Fruit fly (Drosophila melanogaster) whole organism, embryonic: ENCODE results near the gene drl.
A peak's percentile ranks its signal among the peaks of the same experiment; 100 is the strongest.

Experiments used
- Atf3 ChIP-seq: fragments of 200-800 bp; sonication (Bioruptor generic); optimal IDR thresholded peaks from 3 replicates; lab custom pipeline; 2016; ENCODE audit warnings: missing biosample characterization, missing genetic modification characterization
- Blimp-1 ChIP-seq: fragments of 200-800 bp; sonication (Bioruptor generic); optimal IDR thresholded peaks from 3 replicates; lab custom pipeline; 2018; ENCODE audit warnings: missing biosample characterization, missing genetic modification characterization, mild to moderate bottlenecking, moderate library complexity, missing genetic modification reagents
- CG10147 ChIP-seq: fragments of 200-800 bp; sonication (Bioruptor generic); optimal IDR thresholded peaks from 2 replicates; lab custom pipeline; 2019; ENCODE audit warnings: missing biosample characterization, mild to moderate bottlenecking, missing genetic modification characterization, moderate library complexity
- CG10321 ChIP-seq: fragments of 200-800 bp; sonication (Bioruptor generic); IDR thresholded peaks from 2 replicates; pipeline ENCODE4 v1.3.6; 2022; ENCODE audit warnings: missing biosample characterization, missing genetic modification characterization
- CG14710 ChIP-seq: fragments of 200-800 bp; sonication (Bioruptor generic); optimal IDR thresholded peaks from 3 replicates; lab custom pipeline; 2019; ENCODE audit warnings: missing biosample characterization, mild to moderate bottlenecking, missing genetic modification characterization, moderate library complexity
- CG15073 ChIP-seq: fragments of 200-800 bp; sonication (Bioruptor generic); optimal IDR thresholded peaks from 2 replicates; lab custom pipeline; 2016; ENCODE audit warnings: missing biosample characterization, missing genetic modification characterization
- CG18599 ChIP-seq: fragments of 200-800 bp; sonication (Bioruptor generic); optimal IDR thresholded peaks from 3 replicates; lab custom pipeline; 2017; ENCODE audit warnings: missing biosample characterization, missing genetic modification characterization, mild to moderate bottlenecking, moderate library complexity, missing genetic modification reagents
- CG18619 ChIP-seq: fragments of 200-800 bp; sonication (Bioruptor generic); optimal IDR thresholded peaks from 3 replicates; lab custom pipeline; 2017; ENCODE audit warnings: missing biosample characterization, mild to moderate bottlenecking, missing genetic modification characterization
- CG2202 ChIP-seq: fragments of 200-800 bp; sonication (Bioruptor generic); optimal IDR thresholded peaks from 2 replicates; lab custom pipeline; 2018; ENCODE audit warnings: missing biosample characterization, mild to moderate bottlenecking, missing genetic modification characterization
- CG3995 ChIP-seq: fragments of 200-800 bp; sonication (Bioruptor generic); optimal IDR thresholded peaks from 3 replicates; lab custom pipeline; 2016; ENCODE audit warnings: missing biosample characterization, missing genetic modification characterization
- CG4617 ChIP-seq: fragments of 200-800 bp; sonication (Bioruptor generic); optimal IDR thresholded peaks from 3 replicates; lab custom pipeline; 2016; ENCODE audit warnings: missing biosample characterization, missing genetic modification characterization, borderline replicate concordance
- CG4730 ChIP-seq: fragments of 200-800 bp; sonication (Bioruptor generic); IDR thresholded peaks from 2 replicates; pipeline ENCODE4 v1.3.6; 2022; ENCODE audit warnings: missing biosample characterization, missing genetic modification characterization
- CG7372 ChIP-seq: fragments of 200-800 bp; sonication (Bioruptor generic); IDR thresholded peaks from 2 replicates; pipeline ENCODE4 v1.3.6; 2022; ENCODE audit warnings: missing biosample characterization, missing genetic modification characterization
- CG7839 ChIP-seq: fragments of 200-800 bp; sonication (Bioruptor generic); optimal IDR thresholded peaks from 3 replicates; lab custom pipeline; 2018; ENCODE audit warnings: missing biosample characterization, mild to moderate bottlenecking, missing genetic modification characterization, moderate library complexity
- CG9932 ChIP-seq: fragments of 200-800 bp; sonication (Bioruptor generic); IDR thresholded peaks from 2 replicates; pipeline ENCODE4 v1.3.6; 2022; ENCODE audit warnings: missing biosample characterization, missing genetic modification characterization
- Camta ChIP-seq: fragments of 200-800 bp; sonication (Bioruptor generic); optimal IDR thresholded peaks from 2 replicates; lab custom pipeline; 2016; ENCODE audit warnings: missing biosample characterization, missing genetic modification characterization
- Deaf1 ChIP-seq: fragments of 200-800 bp; optimal IDR thresholded peaks from 3 replicates; lab custom pipeline; 2019; ENCODE audit warnings: missing biosample characterization, mild to moderate bottlenecking, missing genetic modification characterization, moderate library complexity
- E2f1 ChIP-seq: fragments of 200-800 bp; sonication (Bioruptor generic); IDR thresholded peaks from 2 replicates; pipeline ENCODE4 v1.3.6; 2022; ENCODE audit warnings: missing biosample characterization, missing genetic modification characterization
- Elba2 ChIP-seq: fragments of 200-800 bp; sonication (Bioruptor generic); optimal IDR thresholded peaks from 3 replicates; lab custom pipeline; 2016; ENCODE audit warnings: missing biosample characterization, missing genetic modification characterization
- Ets65A ChIP-seq: fragments of 200-800 bp; sonication (Bioruptor generic); peaks from one replicate; lab custom pipeline; 2016; ENCODE audit warnings: missing biosample characterization, missing genetic modification characterization
- Gug ChIP-seq: fragments of 200-800 bp; sonication (Bioruptor generic); IDR thresholded peaks from 4 replicates; pipeline ENCODE4 v1.3.6; 2022; ENCODE audit warnings: missing biosample characterization, missing genetic modification characterization
- HLH54F ChIP-seq: fragments of 200-800 bp; sonication (Bioruptor generic); optimal IDR thresholded peaks from 3 replicates; lab custom pipeline; 2016; ENCODE audit warnings: missing biosample characterization, missing genetic modification characterization
- Hr51 ChIP-seq, 2 experiments: fragments of 200-800 bp; sonication (Bioruptor generic); optimal IDR thresholded peaks; 2 replicates in 1 of 2; 3 replicates in 1 of 2; lab custom pipeline; 2016 to 2018; ENCODE audit warnings: missing biosample characterization in 2 of 2, missing genetic modification characterization in 2 of 2, mild to moderate bottlenecking in 1 of 2, moderate library complexity in 1 of 2
- NFAT ChIP-seq: fragments of 200-800 bp; sonication (Bioruptor generic); IDR thresholded peaks from 2 replicates; pipeline ENCODE4 v1.3.6; 2022; ENCODE audit warnings: missing biosample characterization, missing genetic modification characterization
- Nf-YA ChIP-seq: fragments of 200-800 bp; sonication (Bioruptor generic); IDR thresholded peaks from 2 replicates; pipeline ENCODE4 v1.3.6; 2022; ENCODE audit warnings: missing biosample characterization, missing genetic modification characterization
- Oli ChIP-seq: fragments of 200-800 bp; sonication (Bioruptor generic); optimal IDR thresholded peaks from 2 replicates; lab custom pipeline; 2018; ENCODE audit warnings: missing biosample characterization, mild to moderate bottlenecking, missing genetic modification characterization, moderate library complexity
- Poxn ChIP-seq: fragments of 200-800 bp; sonication (Bioruptor generic); IDR thresholded peaks from 2 replicates; pipeline ENCODE4 v1.3.6; 2022; ENCODE audit warnings: missing biosample characterization, missing genetic modification characterization
- Rx ChIP-seq: fragments of 200-800 bp; sonication (Bioruptor generic); IDR thresholded peaks from 2 replicates; pipeline ENCODE4 v1.3.6; 2022; ENCODE audit warnings: missing biosample characterization, missing genetic modification characterization
- Sox100B ChIP-seq: fragments of 200-800 bp; sonication (Bioruptor generic); optimal IDR thresholded peaks from 3 replicates; lab custom pipeline; 2018; ENCODE audit warnings: missing biosample characterization, mild to moderate bottlenecking, missing genetic modification characterization
- Vsx1 ChIP-seq: fragments of 200-800 bp; sonication (Bioruptor generic); optimal IDR thresholded peaks from 2 replicates; lab custom pipeline; 2017; ENCODE audit warnings: missing biosample characterization, mild to moderate bottlenecking, missing genetic modification characterization, missing genetic modification reagents
- abd-A ChIP-seq: fragments of 200-800 bp; sonication (Bioruptor generic); optimal IDR thresholded peaks from 3 replicates; lab custom pipeline; 2019; ENCODE audit warnings: missing biosample characterization, mild to moderate bottlenecking, missing genetic modification characterization, moderate library complexity
- ac ChIP-seq: fragments of 200-800 bp; sonication (Bioruptor generic); optimal IDR thresholded peaks from 3 replicates; lab custom pipeline; 2017; ENCODE audit warnings: missing biosample characterization, mild to moderate bottlenecking, missing genetic modification characterization
- ap ChIP-seq: fragments of 200-800 bp; sonication (Bioruptor generic); IDR thresholded peaks from 2 replicates; pipeline ENCODE4 v1.3.6; 2022; ENCODE audit warnings: missing biosample characterization, missing genetic modification characterization
- ara ChIP-seq: fragments of 200-800 bp; sonication (Bioruptor generic); IDR thresholded peaks from 2 replicates; pipeline ENCODE4 v1.3.6; 2022; ENCODE audit warnings: missing biosample characterization, missing genetic modification characterization
- ato ChIP-seq: fragments of 200-800 bp; sonication (Bioruptor generic); IDR thresholded peaks from 2 replicates; pipeline ENCODE4 v1.3.6; 2022; ENCODE audit warnings: missing biosample characterization, missing genetic modification characterization; ENCODE audit not compliant: partially characterized antibody
- br ChIP-seq: fragments of >200 bp; optimal IDR thresholded peaks from 2 replicates; lab custom pipeline; 2017
- cas ChIP-seq: fragments of 200-800 bp; sonication (Bioruptor generic); IDR thresholded peaks from 2 replicates; pipeline ENCODE4 v1.3.6; 2022; ENCODE audit warnings: missing biosample characterization, missing genetic modification characterization
- dm ChIP-seq: fragments of 200-800 bp; sonication (Bioruptor generic); optimal IDR thresholded peaks from 3 replicates; lab custom pipeline; 2016; ENCODE audit warnings: missing biosample characterization, missing genetic modification characterization
- eyg ChIP-seq: fragments of 200-800 bp; sonication (Bioruptor generic); optimal IDR thresholded peaks from 3 replicates; lab custom pipeline; 2016; ENCODE audit warnings: missing biosample characterization, missing genetic modification characterization
- grau ChIP-seq: fragments of 200-800 bp; optimal IDR thresholded peaks from 3 replicates; lab custom pipeline; 2019; ENCODE audit warnings: missing biosample characterization, mild to moderate bottlenecking, missing genetic modification characterization, moderate library complexity
- gro ChIP-seq: fragments of 200-800 bp; sonication (Bioruptor generic); optimal IDR thresholded peaks from 2 replicates; lab custom pipeline; 2016; ENCODE audit warnings: missing biosample characterization, missing genetic modification characterization
- gsb-n ChIP-seq: fragments of 200-800 bp; sonication (Bioruptor generic); optimal IDR thresholded peaks from 3 replicates; lab custom pipeline; 2018; ENCODE audit warnings: missing biosample characterization, mild to moderate bottlenecking, missing genetic modification characterization
- gt ChIP-seq: fragments of 200-800 bp; sonication (Bioruptor generic); IDR thresholded peaks from 2 replicates; pipeline ENCODE4 v1.3.6; 2022; ENCODE audit warnings: missing biosample characterization, missing genetic modification characterization
- ham ChIP-seq: fragments of 200-800 bp; sonication (Bioruptor generic); IDR thresholded peaks from 2 replicates; pipeline ENCODE4 v1.3.6; 2022; ENCODE audit warnings: missing biosample characterization, missing genetic modification characterization
- knrl ChIP-seq: fragments of 200-800 bp; sonication (Bioruptor generic); IDR thresholded peaks from 3 replicates; pipeline ENCODE4 v1.3.6; 2022; ENCODE audit warnings: missing biosample characterization, missing genetic modification characterization; ENCODE audit not compliant: partially characterized antibody
- otp ChIP-seq: fragments of 200-800 bp; sonication (Bioruptor generic); IDR thresholded peaks from 3 replicates; pipeline ENCODE4, ENCODE4 v1.3.6; 2022; ENCODE audit warnings: missing biosample characterization, missing genetic modification characterization
- slou ChIP-seq: fragments of 200-800 bp; sonication (Bioruptor generic); optimal IDR thresholded peaks from 3 replicates; lab custom pipeline; 2016; ENCODE audit warnings: missing biosample characterization, missing genetic modification characterization
- slp2 ChIP-seq: fragments of 200-800 bp; sonication (Bioruptor generic); optimal IDR thresholded peaks from 2 replicates; lab custom pipeline; 2016; ENCODE audit warnings: missing biosample characterization, missing genetic modification characterization
- sna ChIP-seq: fragments of 200-800 bp; sonication (Bioruptor generic); IDR thresholded peaks from 2 replicates; pipeline ENCODE4 v1.3.6; 2022; ENCODE audit warnings: missing biosample characterization, missing genetic modification characterization; ENCODE audit not compliant: partially characterized antibody
- stwl ChIP-seq: fragments of 200-800 bp; sonication (Bioruptor generic); optimal IDR thresholded peaks from 3 replicates; lab custom pipeline; 2018; ENCODE audit warnings: missing biosample characterization, mild to moderate bottlenecking, missing genetic modification characterization, moderate library complexity
- tgo ChIP-seq: fragments of 200-800 bp; sonication (Bioruptor generic); IDR thresholded peaks from 3 replicates; pipeline ENCODE4 v1.3.6; 2022; ENCODE audit warnings: missing biosample characterization, missing genetic modification characterization
- ttk ChIP-seq: fragments of 200-800 bp; sonication (Bioruptor generic); IDR thresholded peaks from 2 replicates; pipeline ENCODE4 v2.1.2; 2022; ENCODE audit warnings: missing biosample characterization, missing genetic modification characterization

The drl gene

DNA sequence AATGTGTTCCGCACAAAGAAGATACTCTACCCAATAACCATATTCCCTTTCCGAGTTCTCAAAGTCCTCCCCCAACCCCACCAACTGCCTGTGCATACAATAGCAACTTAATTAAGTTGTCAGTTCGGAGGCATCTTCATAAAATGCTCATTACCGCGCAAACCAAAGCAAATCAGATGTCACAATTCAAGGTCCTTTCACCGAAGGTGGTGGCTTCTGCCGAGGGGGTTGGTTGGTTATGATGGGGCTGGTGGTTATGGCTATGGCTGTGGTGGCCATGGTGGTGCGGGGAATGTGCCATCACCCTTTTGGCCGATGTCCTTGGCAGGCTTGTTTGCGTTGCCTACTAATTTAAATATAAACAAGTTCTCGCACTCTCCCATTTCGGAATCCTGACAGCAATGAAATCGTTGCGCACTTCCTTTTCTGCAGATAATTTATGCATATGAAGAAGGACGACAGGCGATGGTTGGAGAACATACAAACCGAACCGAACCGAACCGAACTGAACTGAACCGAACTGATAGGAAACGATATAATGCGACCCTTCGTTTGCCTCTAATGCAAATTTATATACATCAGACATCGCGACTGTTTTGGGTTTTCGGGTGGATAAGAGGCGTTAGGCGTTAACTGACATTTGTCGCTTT lies 45.6 kb downstream of the drl start (continued):
- TF ChIP-seq Hr51 (GFP tag; optimal IDR thresholded peaks at IDR 0.05; lab: Kevin White, UChicago) (peak in 1 of 2 experiments; percentile 40), Atf3 (GFP tag; lab: Kevin White, UChicago) (no peak), ham (no peak), NFAT (GFP tag; lab: Robert Waterston, UW) (no peak), eyg (no peak), CG14710 (tag; lab: Kevin White, UChicago) (no peak), stwl (tag; lab: Kevin White, UChicago) (no peak), ttk (GFP tag; lab: Robert Waterston, UW) (no peak), E2f1 (GFP tag; lab: Robert Waterston, UW) (no peak), abd-A (tag; lab: Kevin White, UChicago) (peak; percentile 45), CG9932 (GFP tag; lab: Robert Waterston, UW) (no peak), Oli (tag; lab: Kevin White, UChicago) (no peak), CG2202 (tag; lab: Kevin White, UChicago) (no peak), CG10147 (no peak), CG4617 (GFP tag; lab: Kevin White, UChicago) (no peak), CG10321 (no peak), Nf-YA (GFP tag; lab: Robert Waterston, UW) (no peak), ac (GFP tag; lab: Kevin White, UChicago) (no peak), knrl (GFP tag; lab: Robert Waterston, UW) (no peak), grau (tag; lab: Kevin White, UChicago) (no peak), sna (no peak), otp (no peak), Gug (GFP tag; lab: Robert Waterston, UW) (no peak), CG15073 (GFP tag; lab: Kevin White, UChicago) (no peak), CG18599 (peak; percentile 7), tgo (GFP tag; lab: Robert Waterston, UW) (no peak), Blimp-1 (GFP tag; lab: Kevin White, UChicago) (no peak), Rx (GFP tag; lab: Robert Waterston, UW) (no peak), cas (no peak), CG7839 (no peak), slp2 (no peak), HLH54F (no peak), br (lab: Kevin White, UChicago) (no peak), CG18619 (GFP tag; lab: Kevin White, UChicago) (no peak), Poxn (GFP tag; lab: Robert Waterston, UW) (no peak), Sox100B (GFP tag; lab: Kevin White, UChicago) (no peak), ap (GFP tag; lab: Robert Waterston, UW) (no peak), gsb-n (tag; lab: Kevin White, UChicago) (peak; percentile 75), Elba2 (no peak), ato (no peak), slou (GFP tag; lab: Kevin White, UChicago) (no peak), ara (GFP tag; lab: Robert Waterston, UW) (no peak), gt (no peak), CG4730 (no peak), CG7372 (GFP tag; lab: Robert Waterston, UW) (no peak), dm (GFP tag; lab: Kevin White, UChicago) (no peak), Camta (GFP tag; lab: Kevin White, UChicago) (no peak), gro (GFP tag; lab: Kevin White, UChicago) (no peak), Ets65A (peak; percentile 48), Deaf1 (peak; percentile 84), Vsx1 (no peak), CG3995 (GFP tag; lab: Kevin White, UChicago) (no peak)
